Fruit fly (Drosophila melanogaster) whole organism, pupa: ENCODE measurements around the gene CG14036.
A peak's percentile ranks its signal among the peaks of the same experiment; 100 is the strongest.

ENCODE experiments used
- CG10348 ChIP-seq: fragments of 200-800 bp; sonication (Bioruptor generic); IDR thresholded peaks from 2 replicates; pipeline ENCODE4 v1.3.6; 2022; ENCODE audit warnings: missing biosample characterization, missing genetic modification characterization
- CG12605 ChIP-seq: fragments of 200-800 bp; sonication (Bioruptor generic); IDR thresholded peaks from 2 replicates; pipeline ENCODE4 v1.3.6; 2022; ENCODE audit warnings: missing biosample characterization, missing genetic modification characterization
- CG13204 ChIP-seq: fragments of 200-800 bp; sonication (Bioruptor generic); optimal IDR thresholded peaks from 2 replicates; lab custom pipeline; 2018; ENCODE audit warnings: missing biosample characterization, mild to moderate bottlenecking, missing genetic modification characterization, moderate library complexity
- CG14655 ChIP-seq: fragments of 200-800 bp; sonication (Bioruptor generic); optimal IDR thresholded peaks from 3 replicates; lab custom pipeline; 2017; ENCODE audit warnings: mild to moderate bottlenecking, missing biosample characterization, missing genetic modification reagents, missing genetic modification characterization
- CG15710 ChIP-seq: fragments of 200-800 bp; sonication (Bioruptor generic); optimal IDR thresholded peaks from 2 replicates; lab custom pipeline; 2018; ENCODE audit warnings: missing biosample characterization, mild to moderate bottlenecking, missing genetic modification characterization, moderate library complexity
- CG17806 ChIP-seq: fragments of 200-800 bp; sonication (Bioruptor generic); optimal IDR thresholded peaks from 2 replicates; lab custom pipeline; 2018; ENCODE audit warnings: missing biosample characterization, mild to moderate bottlenecking, missing genetic modification characterization, moderate library complexity
- CG32121 ChIP-seq: fragments of 200-800 bp; sonication (Bioruptor generic); IDR thresholded peaks from 2 replicates; pipeline ENCODE4 v1.3.6; 2022; ENCODE audit warnings: missing biosample characterization, missing genetic modification characterization
- CG34367 ChIP-seq: fragments of 200-800 bp; sonication (Bioruptor generic); optimal IDR thresholded peaks from 2 replicates; lab custom pipeline; 2018; ENCODE audit warnings: missing biosample characterization, mild to moderate bottlenecking, missing genetic modification characterization
- CG4496 ChIP-seq: fragments of 200-800 bp; sonication (Bioruptor generic); IDR thresholded peaks from 3 replicates; pipeline ENCODE4 v1.3.6; 2022; ENCODE audit warnings: missing biosample characterization, missing genetic modification characterization
- CG8159 ChIP-seq: fragments of 200-800 bp; sonication (Bioruptor generic); optimal IDR thresholded peaks from 3 replicates; lab custom pipeline; 2018; ENCODE audit warnings: missing biosample characterization, mild to moderate bottlenecking, missing genetic modification characterization, moderate library complexity
- CG8301 ChIP-seq: fragments of 200-800 bp; sonication (Bioruptor generic); optimal IDR thresholded peaks from 2 replicates; lab custom pipeline; 2018; ENCODE audit warnings: missing biosample characterization, mild to moderate bottlenecking, missing genetic modification characterization
- CG9948 ChIP-seq: fragments of 200-800 bp; sonication (Bioruptor generic); optimal IDR thresholded peaks from 2 replicates; lab custom pipeline; 2018; ENCODE audit warnings: missing biosample characterization, mild to moderate bottlenecking, missing genetic modification characterization, moderate library complexity
- D1 ChIP-seq: fragments of 200-800 bp; sonication (Bioruptor generic); optimal IDR thresholded peaks from 2 replicates; lab custom pipeline; 2018; ENCODE audit warnings: missing biosample characterization, mild to moderate bottlenecking, missing genetic modification characterization, moderate library complexity
- EcR ChIP-seq: fragments of 200-800 bp; sonication (Bioruptor generic); optimal IDR thresholded peaks from 3 replicates; lab custom pipeline; 2019; ENCODE audit warnings: missing biosample characterization, missing genetic modification characterization, mild to moderate bottlenecking, moderate library complexity, missing genetic modification reagents
- Ets98B ChIP-seq: fragments of 200-800 bp; sonication (Bioruptor generic); IDR thresholded peaks from 2 replicates; pipeline ENCODE4 v1.3.6; 2022; ENCODE audit warnings: missing biosample characterization, missing genetic modification characterization
- Pif1A ChIP-seq: fragments of 200-800 bp; sonication (Bioruptor generic); optimal IDR thresholded peaks from 3 replicates; lab custom pipeline; 2016; ENCODE audit warnings: missing biosample characterization, missing genetic modification characterization
- Pif1B ChIP-seq: fragments of 200-800 bp; sonication (Bioruptor generic); optimal IDR thresholded peaks from 3 replicates; lab custom pipeline; 2016; ENCODE audit warnings: missing biosample characterization, missing genetic modification characterization
- Snoo ChIP-seq: fragments of 200-800 bp; sonication (Bioruptor generic); optimal IDR thresholded peaks from 3 replicates; lab custom pipeline; 2017; ENCODE audit warnings: missing biosample characterization, mild to moderate bottlenecking, missing genetic modification characterization, inconsistent platforms
- fd96Ca ChIP-seq: fragments of 200-800 bp; sonication (Bioruptor generic); IDR thresholded peaks from 3 replicates; pipeline ENCODE4 v1.3.6; 2022; ENCODE audit warnings: missing biosample characterization, missing genetic modification characterization
- gl ChIP-seq: fragments of 200-800 bp; sonication (Bioruptor generic); optimal IDR thresholded peaks from 2 replicates; lab custom pipeline; 2018; ENCODE audit warnings: missing biosample characterization, mild to moderate bottlenecking, missing genetic modification characterization
- rn ChIP-seq: fragments of 200-800 bp; sonication (Bioruptor generic); IDR thresholded peaks from 2 replicates; pipeline ENCODE4 v1.3.6; 2022; ENCODE audit warnings: missing biosample characterization, missing genetic modification characterization

CG14036 gene

dm6 chr2L:5089642-5090041 is 34.8 kb upstream of the CG14036 start:
- TF ChIP-seq CG34367 (tag; lab: Kevin White, UChicago) (no peak), Pif1B (GFP tag; lab: Kevin White, UChicago) (no peak), gl (tag; lab: Kevin White, UChicago) (no peak), CG4496 (GFP tag; lab: Robert Waterston, UW) (no peak), CG10348 (GFP tag; lab: Robert Waterston, UW) (no peak), D1 (tag; lab: Kevin White, UChicago) (no peak), CG32121 (GFP tag; lab: Robert Waterston, UW) (no peak), CG15710 (tag; lab: Kevin White, UChicago) (no peak), CG14655 (GFP tag; lab: Kevin White, UChicago) (no peak), Pif1A (no peak), CG9948 (no peak), CG12605 (GFP tag; lab: Robert Waterston, UW) (no peak), fd96Ca (no peak), CG8301 (tag; lab: Kevin White, UChicago) (no peak), rn (GFP tag; lab: Robert Waterston, UW) (no peak)

dm6 chr2L:5088649-5089270 is 33.9 kb upstream of the CG14036 start:
- TF ChIP-seq CG15710 (tag; lab: Kevin White, UChicago) (no peak), CG8301 (tag; lab: Kevin White, UChicago) (no peak), rn (GFP tag; lab: Robert Waterston, UW) (no peak), CG4496 (GFP tag; lab: Robert Waterston, UW) (no peak), CG34367 (tag; lab: Kevin White, UChicago) (no peak), CG9948 (no peak), CG14655 (GFP tag; lab: Kevin White, UChicago) (no peak), CG13204 (GFP tag; lab: Kevin White, UChicago) (no peak), CG12605 (GFP tag; lab: Robert Waterston, UW) (no peak), gl (tag; lab: Kevin White, UChicago) (no peak)
- TF ChIP-seq, all 21 proteins: peak for 0

dm6 chr2L:5086905-5087522 is 32.2 kb upstream of the CG14036 start:
- TF ChIP-seq CG10348 (GFP tag; lab: Robert Waterston, UW), result no peak
- peak; percentile 84 for TF ChIP-seq Snoo
- TF ChIP-seq EcR (GFP tag; lab: Kevin White, UChicago), result peak; percentile 13
- peak; percentile 83 for TF ChIP-seq CG8301 (tag; lab: Kevin White, UChicago)
- peak; percentile 90 for TF ChIP-seq Pif1A
- peak; percentile 66 for TF ChIP-seq CG13204 (GFP tag; lab: Kevin White, UChicago)
- peak; percentile 92 for TF ChIP-seq Pif1B (GFP tag; lab: Kevin White, UChicago)
- TF ChIP-seq CG12605 (GFP tag; lab: Robert Waterston, UW), result peak; percentile 71
- TF ChIP-seq CG8159, result peak; percentile 87
- TF ChIP-seq Ets98B, result peak; percentile 55
- TF ChIP-seq fd96Ca, result peak; percentile 69; the same call in 2 of the 3 replicates
- peak; percentile 85 for TF ChIP-seq CG15710 (tag; lab: Kevin White, UChicago)
- TF ChIP-seq CG14655 (GFP tag; lab: Kevin White, UChicago), result peak; percentile 86
- peak; percentile 62 for TF ChIP-seq CG32121 (GFP tag; lab: Robert Waterston, UW)
- peak; percentile 81 for TF ChIP-seq CG4496 (GFP tag; lab: Robert Waterston, UW)
- peak; percentile 76 for TF ChIP-seq D1 (tag; lab: Kevin White, UChicago)
- TF ChIP-seq CG9948, result peak; percentile 83
- TF ChIP-seq CG34367 (tag; lab: Kevin White, UChicago), result peak; percentile 78
- TF ChIP-seq CG17806 (tag; lab: Kevin White, UChicago), result peak; percentile 81
- no peak for TF ChIP-seq rn (GFP tag; lab: Robert Waterston, UW)
- peak; percentile 72 for TF ChIP-seq gl (tag; lab: Kevin White, UChicago)

dm6 chr2L:5085561-5085960 is 30.7 kb upstream of the CG14036 start:
- no peak for TF ChIP-seq CG13204 (GFP tag; lab: Kevin White, UChicago)
- TF ChIP-seq CG4496 (GFP tag; lab: Robert Waterston, UW), result no peak
- no peak for TF ChIP-seq EcR (GFP tag; lab: Kevin White, UChicago)
- peak; percentile 24 for TF ChIP-seq CG8301 (tag; lab: Kevin White, UChicago)
- TF ChIP-seq CG9948, result peak; percentile 20
- TF ChIP-seq D1 (tag; lab: Kevin White, UChicago), result no peak
- TF ChIP-seq CG15710 (tag; lab: Kevin White, UChicago), result peak; percentile 22
- TF ChIP-seq rn (GFP tag; lab: Robert Waterston, UW), result no peak
- TF ChIP-seq Snoo, result peak; percentile 36
- TF ChIP-seq CG14655 (GFP tag; lab: Kevin White, UChicago), result peak; percentile 1
- TF ChIP-seq CG12605 (GFP tag; lab: Robert Waterston, UW), result no peak
- TF ChIP-seq CG8159, result no peak
- 0 out of 2 replicates have a peak, but pooled peaks have one; percentile 29 for TF ChIP-seq CG32121 (GFP tag; lab: Robert Waterston, UW)
- peak; percentile 20 for TF ChIP-seq CG17806 (tag; lab: Kevin White, UChicago)
- no peak for TF ChIP-seq gl (tag; lab: Kevin White, UChicago)
- TF ChIP-seq Ets98B, result peak; percentile 31; the same call in 1 of the 2 replicates
- TF ChIP-seq Pif1A, result peak; percentile 53
- TF ChIP-seq CG10348 (GFP tag; lab: Robert Waterston, UW), result no peak
- TF ChIP-seq CG34367 (tag; lab: Kevin White, UChicago), result no peak
- peak; percentile 1 for TF ChIP-seq Pif1B (GFP tag; lab: Kevin White, UChicago)
- TF ChIP-seq fd96Ca, result no peak
